Worm (Caenorhabditis elegans) whole organism, late embryonic: ENCODE data around the gene C17C3.5.

Experiments
- F13H6.1 ChIP-seq: sonication (generic microtip); optimal IDR thresholded peaks from 2 replicates; lab custom pipeline; 2016; ENCODE audit warnings: missing genetic modification characterization, missing compliant biosample characterization
- K09A11.1 ChIP-seq: sonication (generic microtip); optimal IDR thresholded peaks from 2 replicates; lab custom pipeline; 2017; ENCODE audit warnings: antibody characterized with exemption, mild to moderate bottlenecking, missing genetic modification characterization, missing compliant biosample characterization; ENCODE audit not compliant: insufficient read depth
- Y22D7AL.16 ChIP-seq: sonication (generic microtip); optimal IDR thresholded peaks from 2 replicates; lab custom pipeline; 2016; ENCODE audit warnings: missing genetic modification characterization, missing compliant biosample characterization
- ahr-1 ChIP-seq: sonication (generic microtip); optimal IDR thresholded peaks from 2 replicates; lab custom pipeline; 2016; ENCODE audit warnings: missing genetic modification characterization, missing compliant biosample characterization
- ama-1 ChIP-seq: fragments of 150-350 bp; optimal IDR thresholded peaks from 2 replicates; lab custom pipeline; 2014
- ceh-14 ChIP-seq: sonication (generic microtip); optimal IDR thresholded peaks from 2 replicates; lab custom pipeline; 2016; ENCODE audit warnings: missing genotype, missing genetic modification characterization, missing compliant biosample characterization
- ceh-18 ChIP-seq: sonication (generic microtip); optimal IDR thresholded peaks from 2 replicates; lab custom pipeline; 2016; ENCODE audit warnings: missing genetic modification characterization, missing compliant biosample characterization
- ceh-19 ChIP-seq: fragments of 200-800 bp; sonication (Bioruptor generic); optimal IDR thresholded peaks from 2 replicates; lab custom pipeline; 2018; ENCODE audit warnings: mild to moderate bottlenecking, missing genetic modification characterization, missing compliant biosample characterization
- ceh-2 ChIP-seq: sonication (generic microtip); optimal IDR thresholded peaks from 2 replicates; lab custom pipeline; 2016; ENCODE audit warnings: missing genotype, missing genetic modification characterization, missing compliant biosample characterization
- ceh-22 ChIP-seq: sonication (generic microtip); optimal IDR thresholded peaks from 2 replicates; lab custom pipeline; 2017; ENCODE audit warnings: missing biosample characterization, missing genetic modification characterization
- ceh-45 ChIP-seq: fragments of 200-800 bp; sonication (Bioruptor generic); IDR thresholded peaks from 2 replicates; pipeline ENCODE4 v1.3.6; 2022; ENCODE audit warnings: missing genetic modification reagents, missing genetic modification characterization, missing compliant biosample characterization
- ceh-6 ChIP-seq: fragments of 200-800 bp; sonication (Bioruptor generic); optimal IDR thresholded peaks from 2 replicates; lab custom pipeline; 2018; ENCODE audit warnings: mild to moderate bottlenecking, missing genetic modification characterization, missing compliant biosample characterization
- dve-1 ChIP-seq: sonication (generic microtip); optimal IDR thresholded peaks from 2 replicates; lab custom pipeline; 2017; ENCODE audit warnings: antibody characterized with exemption, mild to moderate bottlenecking, missing genetic modification characterization, missing compliant biosample characterization
- elt-2 ChIP-seq: sonication (generic microtip); optimal IDR thresholded peaks from 2 replicates; lab custom pipeline; 2016; ENCODE audit warnings: missing genetic modification reagents, missing genetic modification characterization, missing compliant biosample characterization
- eyg-1 ChIP-seq: sonication (generic microtip); optimal IDR thresholded peaks from 2 replicates; lab custom pipeline; 2016; ENCODE audit warnings: missing genotype, missing genetic modification characterization, missing compliant biosample characterization
- fax-1 ChIP-seq: sonication (generic microtip); optimal IDR thresholded peaks from 2 replicates; lab custom pipeline; 2016; ENCODE audit warnings: missing genotype, missing genetic modification characterization, missing compliant biosample characterization
- fkh-10 ChIP-seq: fragments of 150-350 bp; optimal IDR thresholded peaks from 2 replicates; lab custom pipeline; 2014; ENCODE audit warnings: missing biosample characterization, missing genetic modification reagents, missing genetic modification characterization
- fkh-6 ChIP-seq: sonication (generic microtip); optimal IDR thresholded peaks from 2 replicates; lab custom pipeline; 2016; ENCODE audit warnings: missing genetic modification characterization, missing compliant biosample characterization
- gmeb-2 ChIP-seq: sonication (generic microtip); optimal IDR thresholded peaks from 2 replicates; lab custom pipeline; 2016; ENCODE audit warnings: missing genetic modification characterization, inconsistent platforms, missing compliant biosample characterization
- hlh-30 ChIP-seq: sonication (generic microtip); optimal IDR thresholded peaks from 2 replicates; lab custom pipeline; 2017; ENCODE audit warnings: antibody characterized with exemption, missing genetic modification characterization, missing compliant biosample characterization; ENCODE audit not compliant: insufficient read depth
- hlh-6 ChIP-seq: sonication (generic microtip); optimal IDR thresholded peaks from 2 replicates; lab custom pipeline; 2016; ENCODE audit warnings: missing genotype, missing genetic modification characterization, missing compliant biosample characterization
- hlh-8 ChIP-seq: sonication (generic microtip); optimal IDR thresholded peaks from 2 replicates; lab custom pipeline; 2016; ENCODE audit warnings: missing genotype, missing genetic modification characterization, missing compliant biosample characterization
- lim-6 ChIP-seq: sonication (generic microtip); optimal IDR thresholded peaks from 2 replicates; lab custom pipeline; 2016; ENCODE audit warnings: missing genetic modification characterization, missing compliant biosample characterization
- lin-11 ChIP-seq: fragments of 200-800 bp; sonication (Bioruptor generic); optimal IDR thresholded peaks from 2 replicates; lab custom pipeline; 2018; ENCODE audit warnings: mild to moderate bottlenecking, missing genetic modification characterization, missing compliant biosample characterization
- madf-2 ChIP-seq: sonication (generic microtip); optimal IDR thresholded peaks from 2 replicates; lab custom pipeline; 2017; ENCODE audit warnings: missing genetic modification characterization, missing compliant biosample characterization
- mec-3 ChIP-seq: sonication (generic microtip); optimal IDR thresholded peaks from 2 replicates; lab custom pipeline; 2016; ENCODE audit warnings: borderline replicate concordance, missing genetic modification characterization, missing compliant biosample characterization
- nhr-11 ChIP-seq: fragments of 150-350 bp; optimal IDR thresholded peaks from 2 replicates; lab custom pipeline; 2014; ENCODE audit warnings: missing biosample characterization, missing genetic modification characterization
- npax-4 ChIP-seq: sonication (generic microtip); optimal IDR thresholded peaks from 2 replicates; lab custom pipeline; 2016; ENCODE audit warnings: missing genetic modification characterization, missing compliant biosample characterization
- pha-2 ChIP-seq: sonication (generic microtip); optimal IDR thresholded peaks from 2 replicates; lab custom pipeline; 2017; ENCODE audit warnings: mild to moderate bottlenecking, missing genetic modification characterization, missing compliant biosample characterization
- pqm-1 ChIP-seq: sonication (generic microtip); optimal IDR thresholded peaks from 2 replicates; lab custom pipeline; 2016; ENCODE audit warnings: missing genetic modification characterization, missing compliant biosample characterization
- sox-2 ChIP-seq: fragments of 200-800 bp; sonication (Bioruptor generic); IDR thresholded peaks from 2 replicates; pipeline ENCODE4 v1.3.6; 2022; ENCODE audit warnings: missing genetic modification reagents, missing genetic modification characterization, missing compliant biosample characterization
- tbx-2 ChIP-seq: sonication (generic microtip); optimal IDR thresholded peaks from 2 replicates; lab custom pipeline; 2016; ENCODE audit warnings: missing genetic modification characterization, missing compliant biosample characterization
- ttx-3 ChIP-seq: sonication (generic microtip); optimal IDR thresholded peaks from 2 replicates; lab custom pipeline; 2016; ENCODE audit warnings: missing genetic modification reagents, missing genetic modification characterization, missing compliant biosample characterization
- unc-42 ChIP-seq: sonication (generic microtip); optimal IDR thresholded peaks from 2 replicates; lab custom pipeline; 2016; ENCODE audit warnings: missing genotype, missing genetic modification characterization, missing compliant biosample characterization
- unc-86 ChIP-seq: sonication (generic microtip); optimal IDR thresholded peaks from 2 replicates; lab custom pipeline; 2016; ENCODE audit warnings: missing genetic modification characterization, missing compliant biosample characterization
- zip-5 ChIP-seq: sonication (generic microtip); optimal IDR thresholded peaks from 2 replicates; lab custom pipeline; 2016; ENCODE audit warnings: missing genetic modification characterization, missing compliant biosample characterization

The C17C3.5 gene

DNA sequence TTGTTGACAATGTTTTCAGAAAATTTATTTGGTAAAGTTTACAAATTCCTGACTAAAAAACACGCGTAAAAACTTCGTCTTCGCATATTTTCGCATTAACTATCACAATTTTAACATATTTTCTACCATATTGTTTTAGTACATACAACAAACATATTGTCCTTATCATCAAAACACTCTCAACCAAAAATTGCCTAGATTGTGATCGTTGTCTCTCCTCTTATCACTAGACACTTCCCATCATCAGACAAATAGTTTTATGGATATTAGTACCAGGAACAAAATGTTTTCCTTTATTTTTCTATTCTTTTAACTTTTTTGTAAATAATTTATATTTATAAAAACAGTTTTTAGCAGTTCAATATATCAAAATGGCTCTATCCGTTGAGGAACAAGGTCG, 9.8 kb downstream of the C17C3.5 start, which contains the start of gene C17C3.3:
C17C3.3 (plus strand) TSS at position 346 of the 400 bp plus-strand sequence.
- TF ChIP-seq ceh-19 (no peak), elt-2 (tag; lab: Kevin White, UChicago) (peak; percentile 88)

- TF ChIP-seq gmeb-2 (tag; lab: Kevin White, UChicago), result no peak
- no peak for TF ChIP-seq eyg-1
- TF ChIP-seq zip-5 (tag; lab: Kevin White, UChicago), result no peak
- no peak for TF ChIP-seq hlh-8 (tag; lab: Kevin White, UChicago)
- no peak for TF ChIP-seq ttx-3 (tag; lab: Kevin White, UChicago)
- TF ChIP-seq fkh-10 (GFP tag; lab: Kevin White, UChicago), result no peak
- no peak for TF ChIP-seq sox-2 (GFP tag; lab: Robert Waterston, UW)
- no peak for TF ChIP-seq ceh-19
- no peak for TF ChIP-seq ceh-14 (tag; lab: Kevin White, UChicago)
- no peak for TF ChIP-seq tbx-2 (tag; lab: Kevin White, UChicago)
- no peak for TF ChIP-seq lin-11 (tag; lab: Kevin White, UChicago)
- TF ChIP-seq F13H6.1, result no peak
- TF ChIP-seq unc-86 (tag; lab: Kevin White, UChicago), result no peak
These were observed 13.5 kb downstream of the C17C3.5 start for ce11 chrII:5565082-5565623.

- TF ChIP-seq ceh-18 (no peak), ceh-2 (tag; lab: Kevin White, UChicago) (no peak), ama-1 (lab: Kevin White, UChicago) (no peak), tbx-2 (tag; lab: Kevin White, UChicago) (no peak), ceh-14 (tag; lab: Kevin White, UChicago) (no peak), unc-42 (tag; lab: Kevin White, UChicago) (no peak), fkh-6 (tag; lab: Kevin White, UChicago) (no peak), mec-3 (tag; lab: Kevin White, UChicago) (no peak), ahr-1 (tag; lab: Kevin White, UChicago) (no peak), fkh-10 (GFP tag; lab: Kevin White, UChicago) (no peak), ceh-19 (no peak), ceh-6 (GFP tag; lab: Kevin White, UChicago) (no peak), lin-11 (tag; lab: Kevin White, UChicago) (no peak), elt-2 (tag; lab: Kevin White, UChicago) (no peak), zip-5 (tag; lab: Kevin White, UChicago) (no peak), ceh-45 (GFP tag; lab: Robert Waterston, UW) (no peak), dve-1 (no peak), hlh-6 (tag; lab: Kevin White, UChicago) (no peak)
These were observed 18.7 kb downstream of the C17C3.5 start, which contains the start of the genes C17C3.1 and C17C3.15 for ce11 chrII:5570272-5570671. TSS of gene C17C3.1 (plus strand) at chrII:5570572. TSS of gene C17C3.15 (plus strand) at chrII:5570654.

DNA sequence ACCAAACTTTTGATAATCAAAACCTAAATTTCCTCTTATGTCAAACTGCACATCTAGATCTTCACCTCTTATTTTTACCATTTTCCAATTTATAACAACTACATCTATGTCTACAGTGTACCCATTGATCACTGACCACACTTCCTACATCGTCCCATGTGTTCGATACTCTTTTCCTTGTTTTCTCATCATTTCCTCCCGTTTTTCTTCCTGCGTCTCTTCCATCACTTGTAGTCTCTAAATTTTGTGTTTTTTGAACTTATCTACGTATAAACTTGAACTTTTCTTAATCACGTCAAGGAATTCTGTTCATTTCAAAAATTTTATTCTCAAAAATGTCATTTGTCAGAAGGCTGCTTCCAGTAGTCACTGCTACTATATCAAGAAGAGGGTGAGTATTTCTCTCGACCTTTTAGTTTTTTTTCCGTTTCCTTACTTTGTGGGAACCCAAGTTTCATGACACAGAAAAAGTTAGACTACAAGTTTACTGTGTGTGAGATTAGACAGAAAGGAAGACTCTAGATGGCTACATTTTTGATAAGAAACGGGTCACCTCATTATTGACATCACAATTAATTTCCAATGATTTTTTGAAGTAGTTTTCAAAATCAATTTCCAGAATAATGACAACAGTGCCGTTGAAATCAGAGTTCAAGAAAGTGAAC, 20.6 kb downstream of the C17C3.5 start:
- TF ChIP-seq lim-6 (tag; lab: Kevin White, UChicago), result no peak
- no peak for TF ChIP-seq ceh-14 (tag; lab: Kevin White, UChicago)
- TF ChIP-seq ttx-3 (tag; lab: Kevin White, UChicago), result no peak
- no peak for TF ChIP-seq ceh-22 (tag; lab: Kevin White, UChicago)
- no peak for TF ChIP-seq lin-11 (tag; lab: Kevin White, UChicago)
- no peak for TF ChIP-seq tbx-2 (tag; lab: Kevin White, UChicago)
- no peak for TF ChIP-seq npax-4
- no peak for TF ChIP-seq pqm-1 (tag; lab: Kevin White, UChicago)
- TF ChIP-seq fax-1, result no peak
- no peak for TF ChIP-seq gmeb-2 (tag; lab: Kevin White, UChicago)
- no peak for TF ChIP-seq fkh-10 (GFP tag; lab: Kevin White, UChicago)
- TF ChIP-seq fkh-6 (tag; lab: Kevin White, UChicago), result no peak

- TF ChIP-seq lim-6 (tag; lab: Kevin White, UChicago), result no peak
- no peak for TF ChIP-seq Y22D7AL.16 (tag; lab: Kevin White, UChicago)
- no peak for TF ChIP-seq eyg-1
- no peak for TF ChIP-seq tbx-2 (tag; lab: Kevin White, UChicago)
- TF ChIP-seq pha-2 (tag; lab: Kevin White, UChicago), result no peak
- no peak for TF ChIP-seq unc-86 (tag; lab: Kevin White, UChicago)
- no peak for TF ChIP-seq npax-4
- TF ChIP-seq hlh-30, result no peak
- TF ChIP-seq nhr-11 (tag; lab: Kevin White, UChicago), result no peak
- no peak for TF ChIP-seq K09A11.1 (tag; lab: Kevin White, UChicago)
- no peak for TF ChIP-seq madf-2 (tag; lab: Kevin White, UChicago)
- TF ChIP-seq, all 69 proteins: peak for 0
These were observed 23.3 kb downstream of the C17C3.5 start for ce11 chrII:5574925-5575324.
